Worm (Caenorhabditis elegans) whole organism, late embryonic: ENCODE data around the gene C44H4.4.

Experiments used
- hlh-13 ChIP-seq: fragments of 200-800 bp; sonication (Bioruptor generic); optimal IDR thresholded peaks from 2 replicates; lab custom pipeline; 2018; ENCODE audit warnings: mild to moderate bottlenecking, missing genetic modification characterization, missing compliant biosample characterization
- madf-2 ChIP-seq: sonication (generic microtip); optimal IDR thresholded peaks from 2 replicates; lab custom pipeline; 2017; ENCODE audit warnings: missing genetic modification characterization, missing compliant biosample characterization

ce11 chrX:14589051-14589736 is at the start of gene C44H4.4, which contains the start of gene tap-1:
- TF ChIP-seq hlh-13 (GFP tag; lab: Kevin White, UChicago) (no peak), madf-2 (tag; lab: Kevin White, UChicago) (no peak)
